Fruit fly (Drosophila melanogaster): ENCODE measurements around the gene EMC10.

The EMC10 gene

dm6 chr3L:21573831-21574230, at the start of gene EMC10:
TSS of gene EMC10 (plus strand) at chr3L:21574131.
- TF ChIP-seq noc (tag; optimal IDR thresholded peaks at IDR 0.05): no peak

dm6 chr3L:21529108-21529507, 44.8 kb upstream of the EMC10 start, which contains the start of gene Arv1:
TSS of gene Arv1 (minus strand) at chr3L:21529333.
- no peak for TF ChIP-seq noc (tag; optimal IDR thresholded peaks at IDR 0.05)

dm6 chr3L:21533270-21533948, 40.5 kb upstream of the EMC10 start, which contains the start of gene Mkrn1:
TSS of gene Mkrn1 (minus strand) at chr3L:21533713.
- no peak for TF ChIP-seq noc (tag; optimal IDR thresholded peaks at IDR 0.05)

- TF ChIP-seq noc (tag; optimal IDR thresholded peaks at IDR 0.05): no peak
Observed at dm6 chr3L:21534360-21534759, 39.6 kb upstream of the EMC10 start, which contains the start of gene ppk5. TSS of gene ppk5 (plus strand) at chr3L:21534660.

- TF ChIP-seq noc (tag; optimal IDR thresholded peaks at IDR 0.05): no peak
Observed at dm6 chr3L:21536857-21537256, 37.1 kb upstream of the EMC10 start, which contains the start of gene Rpn10. TSS of gene Rpn10 (plus strand) at chr3L:21537000.

dm6 chr3L:21538893-21539244, 35.1 kb upstream of the EMC10 start:
- no peak for TF ChIP-seq noc (tag; optimal IDR thresholded peaks at IDR 0.05)

dm6 chr3L:21539245-21540196, 34.4 kb upstream of the EMC10 start, which contains the start of the genes COX8 and VhaM9.7-b:
TSS of gene COX8 (minus strand) at chr3L:21539447.
TSS of gene VhaM9.7-b (plus strand) at chr3L:21539862.
- no peak for TF ChIP-seq noc (tag; optimal IDR thresholded peaks at IDR 0.05)

- TF ChIP-seq noc (tag; optimal IDR thresholded peaks at IDR 0.05): no peak
Observed at dm6 chr3L:21542059-21542458, 31.9 kb upstream of the EMC10 start, which contains the start of gene CG33290. TSS of gene CG33290 (plus strand) at chr3L:21542359.

dm6 chr3L:21554752-21555151, 19.2 kb upstream of the EMC10 start, which contains the start of gene Wnk:
TSS of gene Wnk (minus strand) at chr3L:21554928.
- TF ChIP-seq noc (tag; optimal IDR thresholded peaks at IDR 0.05): no peak

- TF ChIP-seq noc (tag; optimal IDR thresholded peaks at IDR 0.05): no peak
Observed at dm6 chr3L:21558176-21558871, 15.6 kb upstream of the EMC10 start, which contains the start of gene CG7173. TSS of gene CG7173 (minus strand) at chr3L:21558226.

- TF ChIP-seq noc (tag; optimal IDR thresholded peaks at IDR 0.05): no peak
Observed at dm6 chr3L:21562081-21562480, 11.8 kb upstream of the EMC10 start, which contains the start of gene CapaR. TSS of gene CapaR (minus strand) at chr3L:21562181.

- no peak for TF ChIP-seq noc (tag; optimal IDR thresholded peaks at IDR 0.05)
Observed at dm6 chr3L:21565126-21565525, 8.8 kb upstream of the EMC10 start, which contains the start of gene CG7634. TSS of gene CG7634 (plus strand) at chr3L:21565426.

dm6 chr3L:21568254-21568653, 5.7 kb upstream of the EMC10 start:
- no peak for TF ChIP-seq noc (tag; optimal IDR thresholded peaks at IDR 0.05)

- TF ChIP-seq noc (tag; optimal IDR thresholded peaks at IDR 0.05): no peak
Observed at dm6 chr3L:21568848-21569372, 5.0 kb upstream of the EMC10 start, which contains the start of the genes CRIF and SMC5. TSS of gene CRIF (minus strand) at chr3L:21568898. TSS of gene SMC5 (plus strand) at chr3L:21569176.

- TF ChIP-seq noc (tag; optimal IDR thresholded peaks at IDR 0.05): no peak
Observed at dm6 chr3L:21574296-21574745, 390 bp downstream of the EMC10 start.

Data from whole organism, larva.